Fruit fly (Drosophila melanogaster) whole organism, embryonic: ENCODE measurements around the gene CG31268.

Experiments
- CG9876 ChIP-seq: fragments of 200-800 bp; sonication (Bioruptor generic); optimal IDR thresholded peaks from 2 replicates; lab custom pipeline; 2016; ENCODE audit warnings: missing biosample characterization, missing genetic modification characterization
- Gsc ChIP-seq: fragments of 200-800 bp; sonication (Bioruptor generic); IDR thresholded peaks from 2 replicates; pipeline ENCODE4 v1.3.6; 2022; ENCODE audit warnings: missing biosample characterization, missing genetic modification characterization
- ci ChIP-seq: fragments of 200-800 bp; sonication (Bioruptor generic); IDR thresholded peaks from 3 replicates; pipeline ENCODE4 v1.3.6; 2022; ENCODE audit warnings: missing biosample characterization, missing genetic modification characterization

DNA sequence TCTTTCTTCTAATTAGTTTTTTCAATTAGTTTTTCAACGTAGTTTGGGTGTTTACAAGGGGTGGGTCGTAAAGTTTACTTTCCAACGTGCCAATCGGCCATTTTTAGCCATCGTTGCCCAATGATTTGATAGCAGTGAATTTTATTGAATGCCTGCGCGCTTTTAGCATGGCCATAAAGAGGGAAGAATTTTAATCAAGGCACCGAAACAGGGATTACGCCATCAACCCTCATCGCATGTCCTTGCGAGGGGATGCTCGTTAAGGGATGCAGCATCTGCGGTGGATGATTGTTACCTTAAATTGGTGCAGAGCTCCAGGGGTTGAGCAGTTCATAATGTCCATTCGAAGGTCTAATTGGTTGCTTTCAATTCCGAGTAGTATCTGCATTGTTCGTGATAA, 48.6 kb upstream of the CG31268 start:
- TF ChIP-seq ci (GFP tag; lab: Robert Waterston, UW) (no peak), Gsc (GFP tag; lab: Robert Waterston, UW) (no peak), CG9876 (GFP tag; lab: Kevin White, UChicago) (no peak)
